Worm (Caenorhabditis elegans) whole organism, late embryonic: ENCODE measurements around the gene mig-10.

Experiments
- nfya-1 ChIP-seq: sonication (generic microtip); optimal IDR thresholded peaks from 2 replicates; lab custom pipeline; 2017; ENCODE audit warnings: missing genetic modification characterization, mild to moderate bottlenecking, missing compliant biosample characterization, antibody characterized with exemption, moderate library complexity
- pqm-1 ChIP-seq: sonication (generic microtip); optimal IDR thresholded peaks from 2 replicates; lab custom pipeline; 2016; ENCODE audit warnings: missing genetic modification characterization, missing compliant biosample characterization

- TF ChIP-seq pqm-1, result no peak
- TF ChIP-seq nfya-1 (tag; lab: Kevin White, UChicago), result no peak
Measured at ce11 chrIII:8249381-8249780, 29.5 kb upstream of the mig-10 start, which contains the start of the genes C02F5.10 and C02F5.2.
